Worm (Caenorhabditis elegans) whole organism, L1 larva: ENCODE measurements around the gene C09B7.2.

ENCODE experiments used
- C16A3.4 ChIP-seq: fragments of 150-350 bp; optimal IDR thresholded peaks from 2 replicates; lab custom pipeline; 2014; ENCODE audit warnings: missing biosample characterization, missing genetic modification characterization
- C34B4.2 ChIP-seq: sonication (generic microtip); optimal IDR thresholded peaks from 2 replicates; lab custom pipeline; 2017; ENCODE audit warnings: mild to moderate bottlenecking, missing genetic modification characterization, missing compliant biosample characterization
- Y116A8C.19 ChIP-seq: sonication (generic microtip); optimal IDR thresholded peaks from 2 replicates; lab custom pipeline; 2016; ENCODE audit warnings: missing compliant biosample characterization, missing genetic modification characterization, borderline replicate concordance
- alr-1 ChIP-seq: fragments of 200-800 bp; sonication (Bioruptor generic); optimal IDR thresholded peaks from 2 replicates; lab custom pipeline; 2018; ENCODE audit warnings: borderline replicate concordance, mild to moderate bottlenecking, missing genetic modification characterization, missing compliant biosample characterization
- aly-2 ChIP-seq: fragments of 150-350 bp; optimal IDR thresholded peaks from 2 replicates; lab custom pipeline; 2014; ENCODE audit warnings: missing biosample characterization, missing genetic modification characterization
- blmp-1 ChIP-seq: fragments of 150-350 bp; optimal IDR thresholded peaks from 2 replicates; lab custom pipeline; 2014; ENCODE audit warnings: missing biosample characterization, missing genetic modification characterization
- ceh-8 ChIP-seq: fragments of 200-800 bp; sonication (Bioruptor generic); optimal IDR thresholded peaks from 2 replicates; lab custom pipeline; 2018; ENCODE audit warnings: mild to moderate bottlenecking, missing genetic modification characterization, moderate library complexity, missing compliant biosample characterization
- ceh-82 ChIP-seq, 3 experiments: fragments of 150-350 bp in 1 of 3; sonication (generic microtip) in 2 of 3; optimal IDR thresholded peaks; 2 replicates each; lab custom pipeline; 2014 to 2017; ENCODE audit warnings: missing biosample characterization in 3 of 3, missing genetic modification characterization in 3 of 3
- ceh-88 ChIP-seq: fragments of 200-800 bp; sonication (Bioruptor generic); IDR thresholded peaks from 2 replicates; pipeline ENCODE4 v1.3.6; 2022; ENCODE audit warnings: missing genetic modification characterization, missing compliant biosample characterization
- dpl-1 ChIP-seq, 3 experiments: fragments of 150-350 bp in 2 of 3; sonication (generic microtip) in 1 of 3; optimal IDR thresholded peaks; 2 replicates each; lab custom pipeline; 2014 to 2017; ENCODE audit warnings: missing biosample characterization in 3 of 3, missing genetic modification characterization in 3 of 3, missing genetic modification reagents in 3 of 3
- dsc-1 ChIP-seq: sonication (generic microtip); optimal IDR thresholded peaks from 2 replicates; lab custom pipeline; 2016; ENCODE audit warnings: mild to moderate bottlenecking, missing genetic modification characterization, missing compliant biosample characterization
- efl-1 ChIP-seq, 4 experiments: fragments of 150-350 bp; optimal IDR thresholded peaks in 3 of 4; peaks in 1 of 4; 1 replicate in 1 of 4; 2 replicates in 3 of 4; lab custom pipeline; 2014; ENCODE audit warnings: missing biosample characterization in 2 of 4, missing genetic modification characterization in 2 of 4, missing genetic modification reagents in 2 of 4
- efl-3 ChIP-seq: fragments of 200-800 bp; sonication (Bioruptor generic); optimal IDR thresholded peaks from 2 replicates; lab custom pipeline; 2018; ENCODE audit warnings: mild to moderate bottlenecking, missing genetic modification characterization, missing compliant biosample characterization
- elt-3 ChIP-seq, 6 experiments: fragments of 150-350 bp in 1 of 6; sonication (generic microtip); optimal IDR thresholded peaks; 2 replicates each; lab custom pipeline; 2017 to 2018; ENCODE audit warnings: missing biosample characterization in 6 of 6, missing genetic modification characterization in 6 of 6, inconsistent platforms in 1 of 6
- ets-5 ChIP-seq: fragments of 200-800 bp; sonication (Bioruptor generic); IDR thresholded peaks from 2 replicates; pipeline ENCODE4 v1.3.6; 2022; ENCODE audit warnings: missing genetic modification characterization, missing compliant biosample characterization
- fkh-4 ChIP-seq: sonication (generic microtip); optimal IDR thresholded peaks from 2 replicates; lab custom pipeline; 2016; ENCODE audit warnings: missing compliant biosample characterization, missing genetic modification characterization, borderline replicate concordance
- grh-1 ChIP-seq: fragments of 200-800 bp; sonication (Bioruptor generic); IDR thresholded peaks from 2 replicates; pipeline ENCODE4 v1.3.6; 2022; ENCODE audit warnings: missing genetic modification reagents, missing genetic modification characterization, missing compliant biosample characterization
- hlh-4 ChIP-seq: sonication (generic microtip); optimal IDR thresholded peaks from 2 replicates; lab custom pipeline; 2016; ENCODE audit warnings: mild to moderate bottlenecking, missing genetic modification characterization, missing compliant biosample characterization
- hpl-2 ChIP-seq: fragments of 150-350 bp; optimal IDR thresholded peaks from 2 replicates; lab custom pipeline; 2014; ENCODE audit warnings: missing biosample characterization, missing genetic modification reagents, missing genetic modification characterization
- irx-1 ChIP-seq: sonication (generic microtip); optimal IDR thresholded peaks from 2 replicates; lab custom pipeline; 2016; ENCODE audit warnings: missing genetic modification characterization, missing compliant biosample characterization
- jun-1 ChIP-seq: fragments of 150-350 bp; optimal IDR thresholded peaks from 2 replicates; lab custom pipeline; 2014; ENCODE audit warnings: missing biosample characterization, missing genetic modification reagents, missing genetic modification characterization
- lin-14 ChIP-seq: fragments of 200-800 bp; sonication (Bioruptor generic); optimal IDR thresholded peaks from 2 replicates; lab custom pipeline; 2018; ENCODE audit warnings: mild to moderate bottlenecking, missing genetic modification characterization, moderate library complexity, missing compliant biosample characterization
- lin-39 ChIP-seq: fragments of 150-350 bp; optimal IDR thresholded peaks from 2 replicates; lab custom pipeline; 2014; ENCODE audit warnings: missing biosample characterization, missing genetic modification reagents, missing genetic modification characterization
- lsy-2 ChIP-seq, 2 experiments: fragments of 150-350 bp; optimal IDR thresholded peaks; 2 replicates each; lab custom pipeline; 2014; ENCODE audit warnings: missing biosample characterization in 2 of 2, missing genetic modification characterization in 2 of 2
- mab-9 ChIP-seq: fragments of 200-800 bp; sonication (Bioruptor generic); IDR thresholded peaks from 2 replicates; pipeline ENCODE4 v1.3.6; 2022; ENCODE audit warnings: missing genetic modification reagents, missing genetic modification characterization, missing compliant biosample characterization
- mdl-1 ChIP-seq, 2 experiments: fragments of 150-350 bp; optimal IDR thresholded peaks; 2 replicates each; lab custom pipeline; 2014 to 2017; ENCODE audit warnings: missing biosample characterization in 2 of 2, missing genetic modification characterization in 2 of 2, inconsistent platforms in 1 of 2
- mep-1 ChIP-seq: fragments of 150-350 bp; optimal IDR thresholded peaks from 2 replicates; lab custom pipeline; 2014; ENCODE audit warnings: missing biosample characterization, missing genetic modification characterization
- nhr-11 ChIP-seq: fragments of 150-350 bp; optimal IDR thresholded peaks from 2 replicates; lab custom pipeline; 2014; ENCODE audit warnings: missing biosample characterization, missing genetic modification characterization
- nhr-19 ChIP-seq: fragments of 200-800 bp; sonication (Bioruptor generic); conservative IDR thresholded peaks from 2 replicates; pipeline ENCODE4 v1.3.6; 2022; ENCODE audit warnings: missing genetic modification characterization, missing compliant biosample characterization
- nhr-20 ChIP-seq: sonication (generic microtip); optimal IDR thresholded peaks from 2 replicates; lab custom pipeline; 2016; ENCODE audit warnings: mild to moderate bottlenecking, missing genetic modification characterization, missing compliant biosample characterization
- nhr-28 ChIP-seq: fragments of 150-350 bp; optimal IDR thresholded peaks from 2 replicates; lab custom pipeline; 2014; ENCODE audit warnings: missing biosample characterization, missing genetic modification characterization
- nhr-47 ChIP-seq: sonication (generic microtip); optimal IDR thresholded peaks from 2 replicates; lab custom pipeline; 2016; ENCODE audit warnings: mild to moderate bottlenecking, missing genetic modification characterization, moderate library complexity, missing compliant biosample characterization
- nhr-90 ChIP-seq: sonication (generic microtip); optimal IDR thresholded peaks from 2 replicates; lab custom pipeline; 2016; ENCODE audit warnings: mild to moderate bottlenecking, missing genetic modification characterization, missing compliant biosample characterization; ENCODE audit not compliant: poor library complexity
- pag-3 ChIP-seq: sonication (generic microtip); optimal IDR thresholded peaks from 2 replicates; lab custom pipeline; 2017; ENCODE audit warnings: missing genetic modification characterization, mild to moderate bottlenecking, missing compliant biosample characterization, antibody characterized with exemption, borderline replicate concordance; ENCODE audit not compliant: insufficient read depth
- rnt-1 ChIP-seq: sonication (generic microtip); optimal IDR thresholded peaks from 2 replicates; lab custom pipeline; 2016; ENCODE audit warnings: mild to moderate bottlenecking, missing genetic modification characterization, moderate library complexity, missing compliant biosample characterization
- skn-1 ChIP-seq: fragments of 150-350 bp; optimal IDR thresholded peaks from 2 replicates; lab custom pipeline; 2014; ENCODE audit warnings: missing biosample characterization, missing genetic modification characterization
- snu-23 ChIP-seq: sonication (generic microtip); optimal IDR thresholded peaks from 2 replicates; lab custom pipeline; 2016; ENCODE audit warnings: missing genetic modification characterization, missing compliant biosample characterization
- sup-37 ChIP-seq: fragments of 200-800 bp; sonication (Bioruptor generic); optimal IDR thresholded peaks from 2 replicates; lab custom pipeline; 2018; ENCODE audit warnings: mild to moderate bottlenecking, missing genetic modification characterization, missing compliant biosample characterization
- tbx-2 ChIP-seq: sonication (generic microtip); optimal IDR thresholded peaks from 2 replicates; lab custom pipeline; 2016; ENCODE audit warnings: missing genetic modification characterization, missing compliant biosample characterization
- unc-130 ChIP-seq: fragments of 150-350 bp; optimal IDR thresholded peaks from 2 replicates; lab custom pipeline; 2017; ENCODE audit warnings: missing biosample characterization, missing genetic modification characterization, inconsistent platforms
- unc-62 ChIP-seq: fragments of 150-350 bp; optimal IDR thresholded peaks from 2 replicates; lab custom pipeline; 2014; ENCODE audit warnings: missing biosample characterization, missing genetic modification reagents, missing genetic modification characterization
- unc-86 ChIP-seq: sonication (generic microtip); optimal IDR thresholded peaks from 2 replicates; lab custom pipeline; 2016; ENCODE audit warnings: missing genetic modification characterization, missing compliant biosample characterization
- zip-4 ChIP-seq: fragments of 200-800 bp; sonication (Bioruptor generic); optimal IDR thresholded peaks from 2 replicates; lab custom pipeline; 2018; ENCODE audit warnings: mild to moderate bottlenecking, missing genetic modification characterization, moderate library complexity, missing compliant biosample characterization
- ztf-11 ChIP-seq, 2 experiments: sonication (generic microtip); optimal IDR thresholded peaks; 2 replicates each; lab custom pipeline; 2016 to 2017; ENCODE audit warnings: missing genetic modification characterization in 2 of 2, missing biosample characterization in 1 of 2, missing compliant biosample characterization in 1 of 2

The C09B7.2 gene

DNA sequence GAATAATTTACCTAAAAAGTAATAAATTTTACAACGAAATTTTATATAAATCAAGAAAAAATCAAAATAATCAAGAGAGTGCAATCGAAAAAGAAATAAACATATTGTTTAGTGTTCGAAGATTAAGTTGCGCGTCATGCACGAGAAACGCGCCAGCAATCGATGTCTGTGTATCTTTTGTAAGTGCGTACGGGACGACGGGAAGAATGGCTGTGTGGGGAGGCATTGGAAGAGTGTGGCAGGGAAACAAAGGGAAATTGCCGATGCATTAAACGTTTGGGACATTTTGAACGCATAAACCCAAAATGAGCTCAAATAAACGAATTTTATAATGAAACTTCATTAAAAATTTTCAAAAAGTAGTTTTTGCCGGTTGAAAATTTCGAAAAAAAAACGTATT lies 19.2 kb downstream of the C09B7.2 start, which contains the start of gene immt-1 (continued):
- TF ChIP-seq nhr-20 (tag; lab: Kevin White, UChicago) = peak; percentile 80
- no peak for TF ChIP-seq nhr-11 (tag; lab: Kevin White, UChicago)
- TF ChIP-seq ets-5 (GFP tag; lab: Robert Waterston, UW) = no peak
- no peak for TF ChIP-seq aly-2 (tag; lab: Kevin White, UChicago)
- peak; percentile 83 to 93 for TF ChIP-seq lsy-2 (tag; optimal IDR thresholded peaks at IDR 0.05; lab: Kevin White, UChicago)
- peak; percentile 75 for TF ChIP-seq rnt-1 (tag; lab: Kevin White, UChicago)
- TF ChIP-seq tbx-2 (tag; lab: Kevin White, UChicago) = peak; percentile 74
- TF ChIP-seq lin-14 (GFP tag; lab: Kevin White, UChicago) = peak; percentile 96
- peak; percentile 74 for TF ChIP-seq jun-1 (tag; lab: Kevin White, UChicago)
- no peak for TF ChIP-seq zip-4 (GFP tag; lab: Kevin White, UChicago)
- no peak for TF ChIP-seq unc-62 (GFP tag; lab: Kevin White, UChicago)
- TF ChIP-seq unc-86 (tag; lab: Kevin White, UChicago) = peak; percentile 48
- no peak for TF ChIP-seq alr-1 (tag; lab: Kevin White, UChicago)
- peak; percentile 73 for TF ChIP-seq nhr-47 (tag; lab: Kevin White, UChicago)
- TF ChIP-seq C16A3.4 (tag; lab: Kevin White, UChicago) = peak; percentile 90
- peak; percentile 89 for TF ChIP-seq mep-1 (tag; lab: Kevin White, UChicago)
- 0 out of 2 replicates have a peak, but pooled peaks have one; percentile 5 for TF ChIP-seq grh-1
- TF ChIP-seq efl-1 (optimal IDR thresholded peaks at IDR 0.05; lab: Kevin White, UChicago) = peak; percentile 55 to 64
- TF ChIP-seq efl-1 (GFP tag; optimal IDR thresholded peaks at IDR 0.05 in 1 of 2; lab: Kevin White, UChicago) = peak; percentile 44 to 92
- TF ChIP-seq nhr-90 = peak; percentile 55
- TF ChIP-seq ceh-82 (tag; optimal IDR thresholded peaks at IDR 0.05; lab: Kevin White, UChicago) = peak; percentile 37 to 84 (median 74)
- TF ChIP-seq dsc-1 (tag; lab: Kevin White, UChicago) = peak; percentile 69
- TF ChIP-seq mab-9 = peak; percentile 44; the same call in 1 of the 2 replicates
- no peak for TF ChIP-seq hlh-4 (tag; lab: Kevin White, UChicago)
- no peak for TF ChIP-seq C34B4.2
- peak; percentile 88 for TF ChIP-seq snu-23 (GFP tag; lab: Kevin White, UChicago)
- no peak for TF ChIP-seq fkh-4 (tag; lab: Kevin White, UChicago)
- TF ChIP-seq Y116A8C.19 (tag; lab: Kevin White, UChicago) = no peak
- peak in 2 of 6 experiments; percentile 7 to 62 for TF ChIP-seq elt-3 (tag; optimal IDR thresholded peaks at IDR 0.05; lab: Kevin White, UChicago)
- peak; percentile 28 for TF ChIP-seq irx-1 (tag; lab: Kevin White, UChicago)
- no peak for TF ChIP-seq lin-39 (tag; lab: Kevin White, UChicago)
- TF ChIP-seq sup-37 (GFP tag; lab: Kevin White, UChicago) = no peak
- no peak for TF ChIP-seq blmp-1
- TF ChIP-seq pag-3 (tag; lab: Kevin White, UChicago) = peak; percentile 81
- TF ChIP-seq efl-3 (GFP tag; lab: Kevin White, UChicago) = no peak
- TF ChIP-seq ztf-11 (tag; optimal IDR thresholded peaks at IDR 0.05; lab: Kevin White, UChicago) = peak in 1 of 2 experiments; percentile 12
- peak; percentile 96 for TF ChIP-seq skn-1
- no peak for TF ChIP-seq hpl-2 (GFP tag; lab: Kevin White, UChicago)
- TF ChIP-seq mdl-1 (tag; optimal IDR thresholded peaks at IDR 0.05; lab: Kevin White, UChicago) = peak in 1 of 2 experiments; percentile 54
- TF ChIP-seq ceh-8 (GFP tag; lab: Kevin White, UChicago) = peak; percentile 39
- TF ChIP-seq nhr-28 (tag; lab: Kevin White, UChicago) = no peak
- TF ChIP-seq ceh-88 (GFP tag; lab: Robert Waterston, UW) = no peak
- TF ChIP-seq unc-130 = no peak
- TF ChIP-seq nhr-19 = peak; percentile 67
- TF ChIP-seq dpl-1 (GFP tag; optimal IDR thresholded peaks at IDR 0.05; lab: Kevin White, UChicago) = peak; percentile 57 to 74 (median 68)
